Worm (Caenorhabditis elegans): ENCODE data around the gene hil-2.

DNA sequence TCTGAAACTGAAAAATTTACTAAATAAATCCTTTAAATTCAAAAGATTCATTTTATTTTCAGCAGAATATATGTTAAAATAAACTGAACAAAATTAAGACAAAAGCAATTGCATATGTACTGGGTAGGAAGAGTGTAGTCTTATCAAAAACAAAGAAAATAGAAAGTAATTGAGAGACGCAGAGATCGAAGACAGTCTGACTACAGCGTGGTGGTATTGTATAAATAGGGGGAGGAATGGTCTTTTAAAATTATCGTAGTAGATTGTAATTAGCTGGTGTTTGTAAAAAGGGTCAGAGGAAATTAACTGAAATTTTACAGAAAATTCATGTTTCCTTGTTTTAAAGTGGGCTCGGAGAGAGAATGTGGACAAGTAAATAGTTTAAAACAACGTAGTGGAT lies 45.6 kb upstream of the hil-2 start, which contains the start of gene acox-3:
- TF ChIP-seq dve-1 (tag; optimal IDR thresholded peaks at IDR 0.05) (no peak), ceh-48 (tag; optimal IDR thresholded peaks at IDR 0.05) (no peak), ahr-1 (tag; optimal IDR thresholded peaks at IDR 0.05) (no peak), ceh-22 (tag; optimal IDR thresholded peaks at IDR 0.05) (no peak), gmeb-2 (tag; optimal IDR thresholded peaks at IDR 0.05) (no peak), ceh-45 (GFP tag; IDR thresholded peaks at IDR 0.05) (no peak), nhr-11 (tag; optimal IDR thresholded peaks at IDR 0.05) (no peak)
